Worm (Caenorhabditis elegans): ENCODE data around the gene cth-1.

DNA sequence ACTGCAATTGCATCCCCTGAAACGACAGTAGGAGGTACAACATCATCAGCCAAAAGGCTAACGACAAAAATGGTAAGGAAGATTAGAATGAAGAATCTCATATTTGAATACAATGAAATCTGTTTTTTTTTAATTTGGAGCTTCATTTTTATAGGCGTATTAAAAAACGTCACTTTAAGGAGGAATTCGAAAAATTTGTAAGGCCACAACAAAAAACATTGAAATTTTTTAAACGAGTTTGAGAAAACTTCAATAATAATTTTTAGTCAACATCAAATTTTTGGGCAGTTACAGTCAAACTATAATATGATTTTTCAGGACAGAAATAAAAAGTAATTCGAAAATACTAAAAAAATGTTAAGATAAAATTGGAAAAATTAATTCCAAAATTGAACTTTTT, 37.7 kb upstream of the cth-1 start, which contains the start of gene F14H3.14:
- TF ChIP-seq ceh-2 (tag; optimal IDR thresholded peaks at IDR 0.05), result no peak
- no peak for TF ChIP-seq ceh-30 (tag; optimal IDR thresholded peaks at IDR 0.05)
- TF ChIP-seq nhr-11 (tag; optimal IDR thresholded peaks at IDR 0.05), result no peak
- no peak for TF ChIP-seq rnt-1 (tag; optimal IDR thresholded peaks at IDR 0.05)
- TF ChIP-seq zip-5 (tag; optimal IDR thresholded peaks at IDR 0.05), result no peak
- TF ChIP-seq ama-1 (optimal IDR thresholded peaks at IDR 0.05), result no peak
- TF ChIP-seq pha-4 (tag; optimal IDR thresholded peaks at IDR 0.05), result no peak
